Worm (Caenorhabditis elegans) whole organism, young adult: ENCODE data around the gene sprr-2.

Experiments used
- B0035.1 ChIP-seq: sonication (generic microtip); optimal IDR thresholded peaks from 2 replicates; lab custom pipeline; 2016; ENCODE audit warnings: missing genetic modification characterization, mild to moderate bottlenecking, missing compliant biosample characterization, missing genotype, missing genetic modification reagents
- B0336.3 ChIP-seq: fragments of 200-800 bp; sonication (Bioruptor generic); IDR thresholded peaks from 2 replicates; pipeline ENCODE4 v1.3.6; 2022; ENCODE audit warnings: missing genetic modification characterization, missing compliant biosample characterization
- F37B4.10 ChIP-seq: fragments of 200-800 bp; sonication (Bioruptor generic); IDR thresholded peaks from 2 replicates; pipeline ENCODE4 v1.3.6; 2022; ENCODE audit warnings: missing genetic modification characterization, missing compliant biosample characterization
- F39B2.1 ChIP-seq: fragments of 200-800 bp; sonication (Bioruptor generic); IDR thresholded peaks from 2 replicates; pipeline ENCODE4 v1.3.6; 2022; ENCODE audit warnings: missing genetic modification reagents, missing genetic modification characterization, missing compliant biosample characterization
- F57A8.1 ChIP-seq: fragments of 200-800 bp; sonication (Bioruptor generic); optimal IDR thresholded peaks from 2 replicates; lab custom pipeline; 2018; ENCODE audit warnings: mild to moderate bottlenecking, missing genetic modification characterization, moderate library complexity, missing compliant biosample characterization
- F57C9.4 ChIP-seq: sonication (generic microtip); optimal IDR thresholded peaks from 2 replicates; lab custom pipeline; 2017; ENCODE audit warnings: mild to moderate bottlenecking, missing genetic modification characterization, missing compliant biosample characterization
- K11D2.4 ChIP-seq: fragments of 200-800 bp; sonication (Bioruptor generic); IDR thresholded peaks from 2 replicates; pipeline ENCODE4 v1.3.6; 2022; ENCODE audit warnings: missing genetic modification reagents, missing genetic modification characterization, missing compliant biosample characterization
- T26A5.8 ChIP-seq: sonication (generic microtip); optimal IDR thresholded peaks from 2 replicates; lab custom pipeline; 2016; ENCODE audit warnings: missing genetic modification characterization, missing compliant biosample characterization
- Y53F4B.3 ChIP-seq: fragments of 200-800 bp; sonication (Bioruptor generic); IDR thresholded peaks from 2 replicates; pipeline ENCODE4 v1.3.6; 2022; ENCODE audit warnings: missing genetic modification reagents, missing genetic modification characterization, missing compliant biosample characterization
- Y53G8AR.9 ChIP-seq: fragments of 200-800 bp; sonication (Bioruptor generic); conservative IDR thresholded peaks from 2 replicates; pipeline ENCODE4 v1.3.6; 2022; ENCODE audit warnings: missing genetic modification reagents, missing genetic modification characterization, missing compliant biosample characterization
- Y95B8A.8 ChIP-seq: fragments of 200-800 bp; sonication (Bioruptor generic); IDR thresholded peaks from 2 replicates; pipeline ENCODE4 v1.3.6; 2022; ENCODE audit warnings: missing genetic modification reagents, missing genetic modification characterization, missing compliant biosample characterization
- akir-1 ChIP-seq: fragments of 200-800 bp; sonication (Bioruptor generic); optimal IDR thresholded peaks from 2 replicates; lab custom pipeline; 2018; ENCODE audit warnings: mild to moderate bottlenecking, missing genetic modification characterization, moderate library complexity, missing compliant biosample characterization
- ama-1 ChIP-seq, 3 experiments: fragments of 150-350 bp in 1 of 3; sonication (generic microtip) in 2 of 3; optimal IDR thresholded peaks; 2 replicates each; lab custom pipeline; 2014 to 2018; ENCODE audit warnings: missing biosample characterization in 2 of 3, missing genetic modification characterization in 2 of 3, missing genetic modification reagents in 2 of 3
- aptf-3 ChIP-seq: fragments of 200-800 bp; sonication (Bioruptor generic); IDR thresholded peaks from 2 replicates; pipeline ENCODE4 v1.3.6; 2022; ENCODE audit warnings: missing genetic modification characterization, missing compliant biosample characterization
- atf-7 ChIP-seq: sonication (generic microtip); optimal IDR thresholded peaks from 2 replicates; lab custom pipeline; 2017; ENCODE audit warnings: mild to moderate bottlenecking, missing genetic modification characterization, missing compliant biosample characterization
- attf-3 ChIP-seq: fragments of 200-800 bp; sonication (Bioruptor generic); conservative IDR thresholded peaks from 2 replicates; pipeline ENCODE4 v1.3.6; 2022; ENCODE audit warnings: missing genetic modification reagents, missing genetic modification characterization, missing compliant biosample characterization
- attf-6 ChIP-seq: fragments of 200-800 bp; sonication (Bioruptor generic); IDR thresholded peaks from 2 replicates; pipeline ENCODE4 v1.3.6; 2022; ENCODE audit warnings: missing genetic modification reagents, missing genetic modification characterization, missing compliant biosample characterization
- bed-1 ChIP-seq: fragments of 200-800 bp; sonication (Bioruptor generic); IDR thresholded peaks from 2 replicates; pipeline ENCODE4 v1.3.6; 2022; ENCODE audit warnings: missing genetic modification reagents, missing genetic modification characterization, missing compliant biosample characterization
- ceh-79 ChIP-seq: sonication (generic microtip); optimal IDR thresholded peaks from 2 replicates; lab custom pipeline; 2017; ENCODE audit warnings: mild to moderate bottlenecking, missing genetic modification characterization, missing compliant biosample characterization
- die-1 ChIP-seq: sonication (generic microtip); optimal IDR thresholded peaks from 2 replicates; lab custom pipeline; 2016; ENCODE audit warnings: missing genotype, mild to moderate bottlenecking, missing genetic modification characterization, missing compliant biosample characterization
- efl-1 ChIP-seq: fragments of 150-350 bp; optimal IDR thresholded peaks from 2 replicates; lab custom pipeline; 2014; ENCODE audit warnings: missing biosample characterization, missing genetic modification reagents, missing genetic modification characterization
- him-1 ChIP-seq: sonication (generic microtip); optimal IDR thresholded peaks from 2 replicates; lab custom pipeline; 2016; ENCODE audit warnings: missing genotype, missing genetic modification reagents, missing genetic modification characterization, missing compliant biosample characterization
- lag-1 ChIP-seq: fragments of 200-800 bp; sonication (Bioruptor generic); IDR thresholded peaks from 2 replicates; pipeline ENCODE4 v1.3.6; 2022; ENCODE audit warnings: missing genetic modification reagents, missing genetic modification characterization, missing compliant biosample characterization
- lin-54 ChIP-seq: fragments of 200-800 bp; sonication (Bioruptor generic); optimal IDR thresholded peaks from 2 replicates; lab custom pipeline; 2018; ENCODE audit warnings: mild to moderate bottlenecking, missing genetic modification characterization, missing compliant biosample characterization
- lir-1 ChIP-seq: fragments of 200-800 bp; sonication (Bioruptor generic); conservative IDR thresholded peaks from 2 replicates; pipeline ENCODE4 v1.3.6; 2022; ENCODE audit warnings: missing genetic modification reagents, missing genetic modification characterization, missing compliant biosample characterization
- lsl-1 ChIP-seq: fragments of 200-800 bp; sonication (Bioruptor generic); optimal IDR thresholded peaks from 2 replicates; lab custom pipeline; 2018; ENCODE audit warnings: mild to moderate bottlenecking, missing genetic modification characterization, moderate library complexity, missing compliant biosample characterization
- madf-10 ChIP-seq: sonication (generic microtip); optimal IDR thresholded peaks from 2 replicates; lab custom pipeline; 2016; ENCODE audit warnings: mild to moderate bottlenecking, missing genetic modification characterization, missing compliant biosample characterization
- madf-3 ChIP-seq: fragments of 200-800 bp; sonication (Bioruptor generic); IDR thresholded peaks from 2 replicates; pipeline ENCODE4 v1.3.6; 2022; ENCODE audit warnings: missing genetic modification reagents, missing genetic modification characterization, missing compliant biosample characterization
- mcd-1 ChIP-seq: fragments of 200-800 bp; sonication (Bioruptor generic); IDR thresholded peaks from 2 replicates; pipeline ENCODE4 v1.3.6; 2022; ENCODE audit warnings: missing genetic modification reagents, missing genetic modification characterization, missing compliant biosample characterization
- mel-28 ChIP-seq: sonication (generic microtip); optimal IDR thresholded peaks from 2 replicates; lab custom pipeline; 2016; ENCODE audit warnings: borderline replicate concordance, mild to moderate bottlenecking, missing genetic modification characterization, missing compliant biosample characterization
- nfya-2 ChIP-seq: fragments of 200-800 bp; sonication (Bioruptor generic); IDR thresholded peaks from 2 replicates; pipeline ENCODE4 v1.3.6; 2022; ENCODE audit warnings: missing genetic modification reagents, missing genetic modification characterization, missing compliant biosample characterization
- nfyb-1 ChIP-seq: fragments of 200-800 bp; sonication (Bioruptor generic); IDR thresholded peaks from 2 replicates; pipeline ENCODE4 v1.3.6; 2022; ENCODE audit warnings: missing genetic modification reagents, missing genetic modification characterization, missing compliant biosample characterization
- nhr-80 ChIP-seq: sonication (generic microtip); optimal IDR thresholded peaks from 2 replicates; lab custom pipeline; 2016; ENCODE audit warnings: missing genetic modification characterization, missing compliant biosample characterization
- pbrm-1 ChIP-seq: fragments of 200-800 bp; sonication (Bioruptor generic); IDR thresholded peaks from 2 replicates; pipeline ENCODE4 v1.3.6; 2022; ENCODE audit warnings: missing genetic modification reagents, missing genetic modification characterization, missing compliant biosample characterization
- pha-4 ChIP-seq: fragments of 150-350 bp; sonication (generic microtip); optimal IDR thresholded peaks from 2 replicates; lab custom pipeline; 2014; ENCODE audit warnings: missing biosample characterization, missing genetic modification reagents, missing genetic modification characterization
- rec-8 ChIP-seq, 2 experiments: sonication (generic microtip); optimal IDR thresholded peaks; 2 replicates each; lab custom pipeline; 2016; ENCODE audit warnings: mild to moderate bottlenecking in 2 of 2, missing genetic modification characterization in 2 of 2, missing genetic modification reagents in 2 of 2, missing genotype in 2 of 2, missing biosample characterization in 1 of 2, missing compliant biosample characterization in 1 of 2, moderate library complexity in 1 of 2
- repo-1 ChIP-seq: sonication (generic microtip); optimal IDR thresholded peaks from 2 replicates; lab custom pipeline; 2017; ENCODE audit warnings: mild to moderate bottlenecking, missing genetic modification characterization, missing compliant biosample characterization
- rpc-1 ChIP-seq, 2 experiments: fragments of 150-350 bp in 1 of 2; sonication (generic microtip) in 1 of 2; optimal IDR thresholded peaks; 2 replicates each; lab custom pipeline; 2014 to 2018; ENCODE audit warnings: missing biosample characterization in 1 of 2, missing genetic modification characterization in 1 of 2, missing genetic modification reagents in 1 of 2, missing genotype in 1 of 2
- snpc-3.4 ChIP-seq: sonication (generic microtip); optimal IDR thresholded peaks from 2 replicates; lab custom pipeline; 2017; ENCODE audit warnings: missing genetic modification characterization, mild to moderate bottlenecking, missing compliant biosample characterization, antibody characterized with exemption, moderate library complexity, missing genotype, missing genetic modification reagents
- snpc-4 ChIP-seq, 5 experiments: fragments of 150-350 bp in 1 of 5; sonication (generic microtip) in 4 of 5; optimal IDR thresholded peaks; 2 replicates each; lab custom pipeline; 2014 to 2018; ENCODE audit warnings: missing genetic modification characterization in 5 of 5, missing biosample characterization in 3 of 5, antibody characterized with exemption in 2 of 5, mild to moderate bottlenecking in 2 of 5, missing compliant biosample characterization in 2 of 5, missing genotype in 2 of 5, moderate library complexity in 2 of 5, missing genetic modification reagents in 1 of 5
- unc-130 ChIP-seq: sonication (generic microtip); optimal IDR thresholded peaks from 2 replicates; lab custom pipeline; 2016; ENCODE audit warnings: missing genetic modification reagents, missing genetic modification characterization, missing compliant biosample characterization
- unc-62 ChIP-seq: fragments of 150-350 bp; optimal IDR thresholded peaks from 2 replicates; lab custom pipeline; 2014; ENCODE audit warnings: missing biosample characterization, missing genetic modification reagents, missing genetic modification characterization
- ztf-22 ChIP-seq: fragments of 200-800 bp; sonication (Bioruptor generic); optimal IDR thresholded peaks from 2 replicates; lab custom pipeline; 2018; ENCODE audit warnings: mild to moderate bottlenecking, missing genetic modification characterization, moderate library complexity, missing compliant biosample characterization
- ztf-3 ChIP-seq: fragments of 200-800 bp; sonication (Bioruptor generic); optimal IDR thresholded peaks from 2 replicates; lab custom pipeline; 2018; ENCODE audit warnings: mild to moderate bottlenecking, missing genetic modification characterization, missing compliant biosample characterization

The sprr-2 gene

DNA sequence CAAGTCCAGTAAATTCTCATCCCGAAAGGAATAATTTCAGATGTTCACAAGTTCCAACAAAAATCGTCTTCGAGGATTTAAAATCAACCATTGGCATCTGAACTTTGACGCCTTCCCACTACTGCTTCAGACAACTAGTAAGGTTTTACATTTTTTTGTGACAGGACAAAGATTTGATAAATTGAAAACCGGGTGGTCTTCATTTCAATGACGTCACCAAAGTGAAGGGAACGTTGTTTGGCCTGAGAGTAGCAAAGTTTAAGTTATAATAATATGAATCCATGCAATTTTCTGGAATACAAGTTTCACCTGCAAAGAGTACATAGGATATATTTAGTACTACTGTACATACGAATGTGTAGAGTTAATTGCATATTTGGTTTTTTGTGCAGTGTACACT lies 925 bp downstream of the sprr-2 start:
- TF ChIP-seq Y95B8A.8 (GFP tag; lab: Robert Waterston, UW) (no peak), lin-54 (GFP tag; lab: Kevin White, UChicago) (no peak), him-1 (tag; lab: Kevin White, UChicago) (no peak), B0336.3 (no peak), madf-3 (GFP tag; lab: Robert Waterston, UW) (no peak), mcd-1 (GFP tag; lab: Robert Waterston, UW) (no peak), mel-28 (no peak), nhr-80 (tag; lab: Kevin White, UChicago) (no peak), unc-130 (GFP tag; lab: Kevin White, UChicago) (no peak), ama-1 (optimal IDR thresholded peaks at IDR 0.05; lab: Kevin White, UChicago) (no peak), ama-1 (GFP tag; optimal IDR thresholded peaks at IDR 0.05; lab: Kevin White, UChicago) (no peak)

DNA sequence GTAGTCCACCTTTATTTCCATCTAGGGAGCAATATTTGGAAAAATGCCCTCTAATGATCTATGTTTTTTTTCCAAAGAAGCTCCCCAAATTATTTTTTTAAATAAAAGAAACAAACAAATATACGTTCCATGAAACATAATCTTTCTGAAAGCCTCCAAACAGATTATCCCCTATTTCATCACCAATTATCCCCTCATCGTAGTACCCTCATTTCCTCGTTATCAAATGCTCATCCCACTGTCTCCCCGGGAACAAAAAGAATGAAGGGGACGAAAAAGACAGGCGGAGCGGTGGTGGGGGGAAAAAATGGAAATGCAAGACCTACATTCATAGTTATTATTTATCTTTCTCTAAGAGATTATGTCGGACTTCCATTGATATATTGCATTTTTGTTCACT lies 4.2 kb downstream of the sprr-2 start:
- TF ChIP-seq pha-4 (tag; lab: Kevin White, UChicago) (no peak), T26A5.8 (tag; lab: Kevin White, UChicago) (no peak), aptf-3 (GFP tag; lab: Robert Waterston, UW) (no peak), K11D2.4 (no peak), ztf-22 (GFP tag; lab: Kevin White, UChicago) (no peak), nfyb-1 (GFP tag; lab: Robert Waterston, UW) (no peak), efl-1 (GFP tag; lab: Kevin White, UChicago) (no peak), lag-1 (no peak), F57A8.1 (GFP tag; lab: Kevin White, UChicago) (no peak), madf-10 (tag; lab: Kevin White, UChicago) (no peak), rpc-1 (optimal IDR thresholded peaks at IDR 0.05; lab: Kevin White, UChicago) (no peak), rpc-1 (tag; optimal IDR thresholded peaks at IDR 0.05; lab: Kevin White, UChicago) (no peak), ztf-3 (no peak), B0035.1 (tag; lab: Kevin White, UChicago) (no peak), atf-7 (no peak), Y53G8AR.9 (no peak), ama-1 (optimal IDR thresholded peaks at IDR 0.05; lab: Kevin White, UChicago) (no peak), ama-1 (GFP tag; optimal IDR thresholded peaks at IDR 0.05; lab: Kevin White, UChicago) (no peak), repo-1 (tag; lab: Kevin White, UChicago) (no peak), bed-1 (GFP tag; lab: Robert Waterston, UW) (no peak), F37B4.10 (no peak)

DNA sequence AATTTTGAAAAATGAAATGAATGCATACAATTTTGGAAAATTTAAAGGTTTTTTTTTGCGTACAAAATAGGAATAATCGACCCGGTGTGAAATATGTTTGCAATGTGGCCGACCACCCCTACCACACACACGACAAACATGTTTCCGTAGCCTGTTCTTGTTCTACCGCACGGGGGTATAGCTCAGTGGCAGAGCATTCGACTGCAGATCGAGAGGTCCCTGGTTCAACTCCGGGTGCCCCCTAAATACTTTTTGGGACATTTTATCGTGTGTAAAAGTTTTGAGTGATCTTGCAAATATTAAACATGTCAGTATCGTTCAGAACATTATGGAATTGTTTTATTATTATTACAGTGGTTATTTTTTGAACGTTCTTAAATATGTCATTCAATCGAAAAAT lies 11.5 kb downstream of the sprr-2 start:
- no peak for TF ChIP-seq F39B2.1 (GFP tag; lab: Robert Waterston, UW)
- TF ChIP-seq attf-6 (GFP tag; lab: Robert Waterston, UW), result peak; percentile 50; the same call in 1 of the 2 replicates
- TF ChIP-seq repo-1 (tag; lab: Kevin White, UChicago), result peak; percentile 83
- peak; percentile 81 for TF ChIP-seq snpc-4 (GFP tag; optimal IDR thresholded peaks at IDR 0.05; lab: Kevin White, UChicago)
- peak in 2 of 4 experiments; percentile 64 to 78 for TF ChIP-seq snpc-4 (tag; optimal IDR thresholded peaks at IDR 0.05; lab: Kevin White, UChicago)
- TF ChIP-seq lsl-1 (GFP tag; lab: Kevin White, UChicago), result peak; percentile 4
- TF ChIP-seq aptf-3 (GFP tag; lab: Robert Waterston, UW), result 0 out of 2 replicates have a peak, but pooled peaks have one; percentile 33
- TF ChIP-seq B0035.1 (tag; lab: Kevin White, UChicago), result peak; percentile 31
- no peak for TF ChIP-seq nfya-2 (GFP tag; lab: Robert Waterston, UW)
- no peak for TF ChIP-seq Y95B8A.8 (GFP tag; lab: Robert Waterston, UW)
- no peak for TF ChIP-seq ztf-22 (GFP tag; lab: Kevin White, UChicago)
- TF ChIP-seq lir-1, result no peak; the same call in 1 of the 2 replicates
- no peak for TF ChIP-seq lag-1
- TF ChIP-seq lin-54 (GFP tag; lab: Kevin White, UChicago), result no peak
- TF ChIP-seq akir-1 (GFP tag; lab: Kevin White, UChicago), result peak; percentile 65
- peak; percentile 77 for TF ChIP-seq pbrm-1 (GFP tag; lab: Robert Waterston, UW)
- TF ChIP-seq Y53F4B.3 (GFP tag; lab: Robert Waterston, UW), result no peak
- TF ChIP-seq die-1, result peak; percentile 87
- no peak for TF ChIP-seq unc-62 (GFP tag; lab: Kevin White, UChicago)
- peak; percentile 84 for TF ChIP-seq snpc-3.4 (tag; lab: Kevin White, UChicago)
- TF ChIP-seq T26A5.8 (tag; lab: Kevin White, UChicago), result no peak
- no peak for TF ChIP-seq F57C9.4 (tag; lab: Kevin White, UChicago)
- TF ChIP-seq ama-1 (optimal IDR thresholded peaks at IDR 0.05; lab: Kevin White, UChicago), result no peak
- peak; percentile 34 to 64 for TF ChIP-seq ama-1 (GFP tag; optimal IDR thresholded peaks at IDR 0.05; lab: Kevin White, UChicago)
- no peak for TF ChIP-seq attf-3
- TF ChIP-seq ceh-79, result no peak
- no peak for TF ChIP-seq unc-130 (GFP tag; lab: Kevin White, UChicago)
- peak; percentile 70 to 74 for TF ChIP-seq rec-8 (tag; optimal IDR thresholded peaks at IDR 0.05; lab: Kevin White, UChicago)
